Fruit fly (Drosophila melanogaster) whole organism, embryonic: Measurements from ENCODE around the gene RIOK2.

Experiments
- Abd-B ChIP-seq: fragments of 200-800 bp; sonication (Bioruptor generic); optimal IDR thresholded peaks from 2 replicates; lab custom pipeline; 2018; ENCODE audit warnings: missing biosample characterization, mild to moderate bottlenecking, missing genetic modification characterization, moderate library complexity
- Bgb ChIP-seq: fragments of 200-800 bp; sonication (Bioruptor generic); IDR thresholded peaks from 2 replicates; pipeline ENCODE4 v1.3.6; 2022; ENCODE audit warnings: missing biosample characterization, missing genetic modification characterization; ENCODE audit not compliant: partially characterized antibody
- CG1024 ChIP-seq: fragments of 200-800 bp; sonication (Bioruptor generic); IDR thresholded peaks from 2 replicates; pipeline ENCODE4 v1.3.6; 2022; ENCODE audit warnings: missing biosample characterization, missing genetic modification characterization
- CG10543 ChIP-seq: fragments of 200-800 bp; sonication (Bioruptor generic); optimal IDR thresholded peaks from 3 replicates; lab custom pipeline; 2017; ENCODE audit warnings: missing biosample characterization, mild to moderate bottlenecking, missing genetic modification characterization, moderate library complexity
- CG11504 ChIP-seq: fragments of 200-800 bp; sonication (Bioruptor generic); optimal IDR thresholded peaks from 3 replicates; lab custom pipeline; 2019; ENCODE audit warnings: missing biosample characterization, mild to moderate bottlenecking, missing genetic modification characterization, moderate library complexity
- CG13123 ChIP-seq: fragments of 200-800 bp; sonication (Bioruptor generic); optimal IDR thresholded peaks from 2 replicates; lab custom pipeline; 2016; ENCODE audit warnings: missing biosample characterization, missing genetic modification characterization
- CG14965 ChIP-seq: fragments of 200-800 bp; sonication (Bioruptor generic); optimal IDR thresholded peaks from 2 replicates; lab custom pipeline; 2016; ENCODE audit warnings: missing biosample characterization, missing genetic modification characterization, borderline replicate concordance
- CG18476 ChIP-seq: fragments of 200-800 bp; sonication (Bioruptor generic); optimal IDR thresholded peaks from 2 replicates; lab custom pipeline; 2016; ENCODE audit warnings: missing biosample characterization, mild to moderate bottlenecking, missing genetic modification characterization
- CG2120 ChIP-seq: fragments of 200-800 bp; sonication (Bioruptor generic); optimal IDR thresholded peaks from 3 replicates; lab custom pipeline; 2016; ENCODE audit warnings: missing biosample characterization, missing genetic modification characterization
- CG30020 ChIP-seq: fragments of 200-800 bp; optimal IDR thresholded peaks from 2 replicates; lab custom pipeline; 2019; ENCODE audit warnings: missing biosample characterization, mild to moderate bottlenecking, missing genetic modification characterization, moderate library complexity
- CG32532 ChIP-seq: fragments of 200-800 bp; sonication (Bioruptor generic); IDR thresholded peaks from 2 replicates; pipeline ENCODE4 v1.3.6; 2022; ENCODE audit warnings: missing biosample characterization, missing genetic modification characterization
- CG4730 ChIP-seq: fragments of 200-800 bp; sonication (Bioruptor generic); IDR thresholded peaks from 2 replicates; pipeline ENCODE4 v1.3.6; 2022; ENCODE audit warnings: missing biosample characterization, missing genetic modification characterization
- CG7745 ChIP-seq: fragments of 200-800 bp; sonication (Bioruptor generic); optimal IDR thresholded peaks from 2 replicates; lab custom pipeline; 2018; ENCODE audit warnings: missing biosample characterization, mild to moderate bottlenecking, missing genetic modification characterization, moderate library complexity
- CG8765 ChIP-seq: fragments of 200-800 bp; sonication (Bioruptor generic); IDR thresholded peaks from 2 replicates; pipeline ENCODE4 v1.3.6; 2022; ENCODE audit warnings: missing biosample characterization, missing genetic modification characterization
- CkIIα-i1 ChIP-seq: fragments of 200-800 bp; sonication (Bioruptor generic); IDR thresholded peaks from 2 replicates; pipeline ENCODE4 v1.3.6; 2022; ENCODE audit warnings: missing biosample characterization, missing genetic modification characterization
- Dip2 ChIP-seq: fragments of 200-800 bp; sonication (Bioruptor generic); IDR thresholded peaks from 2 replicates; pipeline ENCODE4 v1.3.6; 2022; ENCODE audit warnings: missing biosample characterization, missing genetic modification characterization
- Dip3 ChIP-seq: fragments of 200-800 bp; sonication (Bioruptor generic); optimal IDR thresholded peaks from 3 replicates; lab custom pipeline; 2016; ENCODE audit warnings: missing biosample characterization, missing genetic modification characterization
- Hand ChIP-seq: fragments of 200-800 bp; sonication (Bioruptor generic); optimal IDR thresholded peaks from 2 replicates; lab custom pipeline; 2017; ENCODE audit warnings: mild to moderate bottlenecking, missing biosample characterization, missing genetic modification reagents, missing genetic modification characterization
- Hr3 ChIP-seq: fragments of 200-800 bp; sonication (Bioruptor generic); optimal IDR thresholded peaks from 3 replicates; lab custom pipeline; 2016; ENCODE audit warnings: missing biosample characterization, missing genetic modification characterization
- Lim3 ChIP-seq: fragments of 200-800 bp; sonication (Bioruptor generic); IDR thresholded peaks from 2 replicates; pipeline ENCODE4 v1.3.6; 2022; ENCODE audit warnings: missing biosample characterization, missing genetic modification characterization
- Mes4 ChIP-seq: fragments of 200-800 bp; sonication (Bioruptor generic); optimal IDR thresholded peaks from 2 replicates; lab custom pipeline; 2016; ENCODE audit warnings: missing biosample characterization, missing genetic modification characterization
- Sox100B ChIP-seq: fragments of 200-800 bp; sonication (Bioruptor generic); optimal IDR thresholded peaks from 3 replicates; lab custom pipeline; 2018; ENCODE audit warnings: missing biosample characterization, mild to moderate bottlenecking, missing genetic modification characterization
- Sox102F ChIP-seq: fragments of 200-800 bp; sonication (Bioruptor generic); optimal IDR thresholded peaks from 2 replicates; lab custom pipeline; 2018; ENCODE audit warnings: missing biosample characterization, mild to moderate bottlenecking, missing genetic modification characterization, moderate library complexity
- ash1 ChIP-seq: fragments of 200-800 bp; sonication (Bioruptor generic); optimal IDR thresholded peaks from 2 replicates; lab custom pipeline; 2018; ENCODE audit warnings: missing biosample characterization, mild to moderate bottlenecking, missing genetic modification characterization
- ato ChIP-seq: fragments of 200-800 bp; sonication (Bioruptor generic); IDR thresholded peaks from 2 replicates; pipeline ENCODE4 v1.3.6; 2022; ENCODE audit warnings: missing biosample characterization, missing genetic modification characterization; ENCODE audit not compliant: partially characterized antibody
- btn ChIP-seq: fragments of 200-800 bp; sonication (Bioruptor generic); optimal IDR thresholded peaks from 2 replicates; lab custom pipeline; 2016; ENCODE audit warnings: missing biosample characterization, missing genetic modification characterization
- crc ChIP-seq: fragments of 200-800 bp; sonication (Bioruptor generic); optimal IDR thresholded peaks from 2 replicates; lab custom pipeline; 2016; ENCODE audit warnings: missing biosample characterization, missing genetic modification characterization
- cwo ChIP-seq: fragments of 200-800 bp; sonication (Bioruptor generic); optimal IDR thresholded peaks from 3 replicates; lab custom pipeline; 2017; ENCODE audit warnings: missing biosample characterization, missing genetic modification characterization, mild to moderate bottlenecking, moderate library complexity, missing genetic modification reagents
- dati ChIP-seq: fragments of 200-800 bp; sonication (Bioruptor generic); IDR thresholded peaks from 2 replicates; pipeline ENCODE4 v1.3.6; 2022; ENCODE audit warnings: missing biosample characterization, missing genetic modification characterization
- dimm ChIP-seq: fragments of 200-800 bp; sonication (Bioruptor generic); IDR thresholded peaks from 2 replicates; pipeline ENCODE4 v1.3.6; 2022; ENCODE audit warnings: missing biosample characterization, missing genetic modification characterization
- disco-r ChIP-seq: fragments of 200-800 bp; sonication (Bioruptor generic); optimal IDR thresholded peaks from 2 replicates; lab custom pipeline; 2016; ENCODE audit warnings: missing biosample characterization, missing genetic modification characterization
- ewg ChIP-seq: fragments of 200-800 bp; sonication (Bioruptor generic); optimal IDR thresholded peaks from 3 replicates; lab custom pipeline; 2017; ENCODE audit warnings: mild to moderate bottlenecking, missing biosample characterization, missing genetic modification reagents, missing genetic modification characterization
- gce ChIP-seq: fragments of 200-800 bp; sonication (Bioruptor generic); IDR thresholded peaks from 3 replicates; pipeline ENCODE4 v1.3.6; 2022; ENCODE audit warnings: missing biosample characterization, missing genetic modification characterization
- gcm ChIP-seq: fragments of 200-800 bp; sonication (Bioruptor generic); optimal IDR thresholded peaks from 2 replicates; lab custom pipeline; 2019; ENCODE audit warnings: missing biosample characterization, mild to moderate bottlenecking, missing genetic modification characterization, moderate library complexity
- gsb ChIP-seq: fragments of 200-800 bp; sonication (Bioruptor generic); IDR thresholded peaks from 2 replicates; pipeline ENCODE4 v1.3.6; 2022; ENCODE audit warnings: missing biosample characterization, missing genetic modification characterization
- jigr1 ChIP-seq: fragments of 200-800 bp; sonication (Bioruptor generic); IDR thresholded peaks from 3 replicates; pipeline ENCODE4 v1.3.6; 2022; ENCODE audit warnings: missing biosample characterization, missing genetic modification characterization
- kay ChIP-seq: fragments of 200-800 bp; sonication (Bioruptor generic); optimal IDR thresholded peaks from 2 replicates; lab custom pipeline; 2016; ENCODE audit warnings: missing biosample characterization, missing genetic modification characterization
- lab ChIP-seq: fragments of 200-800 bp; sonication (Bioruptor generic); optimal IDR thresholded peaks from 3 replicates; lab custom pipeline; 2017; ENCODE audit warnings: missing biosample characterization, missing genetic modification characterization, mild to moderate bottlenecking, moderate library complexity, missing genetic modification reagents
- lbe ChIP-seq: fragments of 200-800 bp; sonication (Bioruptor generic); optimal IDR thresholded peaks from 2 replicates; lab custom pipeline; 2016; ENCODE audit warnings: missing biosample characterization, mild to moderate bottlenecking, missing genetic modification characterization
- luna ChIP-seq: fragments of 200-800 bp; sonication (Bioruptor generic); optimal IDR thresholded peaks from 2 replicates; lab custom pipeline; 2016; ENCODE audit warnings: missing biosample characterization, missing genetic modification characterization
- maf-S ChIP-seq: fragments of 200-800 bp; sonication (Bioruptor generic); optimal IDR thresholded peaks from 2 replicates; lab custom pipeline; 2016; ENCODE audit warnings: missing biosample characterization, missing genetic modification characterization
- p53 ChIP-seq: fragments of 200-800 bp; sonication (Bioruptor generic); optimal IDR thresholded peaks from 2 replicates; lab custom pipeline; 2016; ENCODE audit warnings: missing biosample characterization, missing genetic modification characterization
- pita ChIP-seq: fragments of 200-800 bp; sonication (Bioruptor generic); optimal IDR thresholded peaks from 2 replicates; lab custom pipeline; 2017; ENCODE audit warnings: missing biosample characterization, mild to moderate bottlenecking, missing genetic modification characterization
- sc ChIP-seq, 3 experiments: fragments of >200 bp in 2 of 3; fragments of 200-800 bp in 1 of 3; sonication (Bioruptor generic) in 1 of 3; optimal IDR thresholded peaks; 2 replicates in 2 of 3; 3 replicates in 1 of 3; lab custom pipeline; 2017; ENCODE audit warnings: mild to moderate bottlenecking in 1 of 3, missing biosample characterization in 1 of 3, missing genetic modification characterization in 1 of 3, missing genetic modification reagents in 1 of 3
- schlank ChIP-seq: fragments of 200-800 bp; sonication (Bioruptor generic); optimal IDR thresholded peaks from 2 replicates; lab custom pipeline; 2018; ENCODE audit warnings: missing biosample characterization, mild to moderate bottlenecking, missing genetic modification characterization
- scrt ChIP-seq: fragments of 200-800 bp; sonication (Bioruptor generic); optimal IDR thresholded peaks from 2 replicates; lab custom pipeline; 2018; ENCODE audit warnings: missing biosample characterization, mild to moderate bottlenecking, missing genetic modification characterization, moderate library complexity
- slp2 ChIP-seq: fragments of 200-800 bp; sonication (Bioruptor generic); optimal IDR thresholded peaks from 2 replicates; lab custom pipeline; 2016; ENCODE audit warnings: missing biosample characterization, missing genetic modification characterization
- sr ChIP-seq: fragments of 200-800 bp; sonication (Bioruptor generic); IDR thresholded peaks from 3 replicates; pipeline ENCODE4 v1.3.6; 2022; ENCODE audit warnings: missing biosample characterization, missing genetic modification characterization
- stwl ChIP-seq: fragments of 200-800 bp; sonication (Bioruptor generic); optimal IDR thresholded peaks from 3 replicates; lab custom pipeline; 2018; ENCODE audit warnings: missing biosample characterization, mild to moderate bottlenecking, missing genetic modification characterization, moderate library complexity
- tio ChIP-seq: fragments of 200-800 bp; sonication (Bioruptor generic); optimal IDR thresholded peaks from 2 replicates; lab custom pipeline; 2017; ENCODE audit warnings: missing biosample characterization, missing genetic modification characterization, inconsistent platforms
- zf30C ChIP-seq: fragments of 200-800 bp; sonication (Bioruptor generic); optimal IDR thresholded peaks from 3 replicates; lab custom pipeline; 2018; ENCODE audit warnings: missing biosample characterization, mild to moderate bottlenecking, missing genetic modification characterization

Gene RIOK2

DNA sequence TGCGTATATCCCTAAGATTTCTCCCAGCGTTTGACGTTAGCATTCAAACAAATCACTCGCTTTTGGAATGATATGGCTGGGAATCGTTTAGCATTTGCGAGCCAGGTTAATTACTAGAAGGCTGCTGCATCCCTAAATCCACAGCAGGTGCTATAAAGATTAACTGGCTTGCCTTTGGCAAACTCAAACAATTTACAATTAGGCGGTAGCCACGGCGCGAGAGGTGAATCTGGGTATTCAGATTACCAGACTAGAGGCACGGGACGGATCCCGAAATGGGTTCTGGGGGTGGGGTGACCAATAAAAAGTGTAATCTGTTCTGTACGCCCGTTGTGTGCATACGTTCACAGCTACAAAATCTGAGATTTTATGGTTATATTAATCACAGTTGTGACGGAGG lies 15.5 kb downstream of the RIOK2 start, which contains the start of gene CG11892 (continued):
- no peak for TF ChIP-seq CG7745
- TF ChIP-seq CkIIα-i1 (GFP tag; lab: Robert Waterston, UW), result no peak
- no peak for TF ChIP-seq CG18476
- no peak for TF ChIP-seq Dip3 (GFP tag; lab: Kevin White, UChicago)
- no peak for TF ChIP-seq Hr3 (GFP tag; lab: Kevin White, UChicago)
- TF ChIP-seq CG10543 (GFP tag; lab: Kevin White, UChicago), result peak; percentile 72
- TF ChIP-seq Sox102F (GFP tag; lab: Kevin White, UChicago), result peak; percentile 37
- no peak for TF ChIP-seq dimm (GFP tag; lab: Robert Waterston, UW)
- no peak for TF ChIP-seq CG32532 (GFP tag; lab: Robert Waterston, UW)
- TF ChIP-seq crc (GFP tag; lab: Kevin White, UChicago), result no peak
- peak; percentile 83 for TF ChIP-seq lab (GFP tag; lab: Kevin White, UChicago)
- TF ChIP-seq slp2 (GFP tag; lab: Kevin White, UChicago), result no peak
- TF ChIP-seq gsb, result no peak
- TF ChIP-seq Bgb, result no peak
- TF ChIP-seq scrt, result peak; percentile 68
- TF ChIP-seq CG13123 (GFP tag; lab: Kevin White, UChicago), result no peak
- no peak for TF ChIP-seq CG14965
- TF ChIP-seq ewg (GFP tag; lab: Kevin White, UChicago), result no peak
- TF ChIP-seq Mes4 (GFP tag; lab: Kevin White, UChicago), result no peak
- TF ChIP-seq disco-r, result no peak
- no peak for TF ChIP-seq sr
- TF ChIP-seq Abd-B (GFP tag; lab: Kevin White, UChicago), result no peak
- no peak for TF ChIP-seq luna (GFP tag; lab: Kevin White, UChicago)
- TF ChIP-seq p53 (GFP tag; lab: Kevin White, UChicago), result no peak
- TF ChIP-seq CG8765, result no peak
- peak; percentile 44 for TF ChIP-seq CG2120 (GFP tag; lab: Kevin White, UChicago)
- TF ChIP-seq CG1024 (GFP tag; lab: Robert Waterston, UW), result no peak
- no peak for TF ChIP-seq jigr1 (GFP tag; lab: Robert Waterston, UW)
- TF ChIP-seq pita, result no peak
- TF ChIP-seq CG4730 (GFP tag; lab: Robert Waterston, UW), result no peak
- TF ChIP-seq gce (GFP tag; lab: Robert Waterston, UW), result no peak
- TF ChIP-seq CG30020 (tag; lab: Kevin White, UChicago), result no peak
- peak; percentile 45 for TF ChIP-seq ash1
- no peak for TF ChIP-seq gcm (GFP tag; lab: Kevin White, UChicago)
- no peak for TF ChIP-seq kay (GFP tag; lab: Kevin White, UChicago)
- no peak for TF ChIP-seq zf30C (GFP tag; lab: Kevin White, UChicago)
- TF ChIP-seq Lim3 (GFP tag; lab: Robert Waterston, UW), result no peak
- no peak for TF ChIP-seq btn
- peak; percentile 12 for TF ChIP-seq Hand (GFP tag; lab: Kevin White, UChicago)
- TF ChIP-seq stwl, result no peak
- no peak for TF ChIP-seq dati
- no peak for TF ChIP-seq lbe (GFP tag; lab: Kevin White, UChicago)
- TF ChIP-seq maf-S (GFP tag; lab: Kevin White, UChicago), result no peak
- TF ChIP-seq tio (GFP tag; lab: Kevin White, UChicago), result no peak
- peak; percentile 17 for TF ChIP-seq Sox100B (GFP tag; lab: Kevin White, UChicago)
- no peak for TF ChIP-seq ato (GFP tag; lab: Robert Waterston, UW)
- TF ChIP-seq sc (optimal IDR thresholded peaks at IDR 0.05; lab: Kevin White, UChicago), result no peak
- no peak for TF ChIP-seq sc (GFP tag; optimal IDR thresholded peaks at IDR 0.05; lab: Kevin White, UChicago)
- no peak for TF ChIP-seq CG11504 (tag; lab: Kevin White, UChicago)
- TF ChIP-seq schlank (tag; lab: Kevin White, UChicago), result peak; percentile 79
- TF ChIP-seq Dip2, result no peak
- peak; percentile 54 for TF ChIP-seq cwo (GFP tag; lab: Kevin White, UChicago)
